Worm (Caenorhabditis elegans): ENCODE measurements around the gene T05C7.8.

- TF ChIP-seq fkh-10 (GFP tag; optimal IDR thresholded peaks at IDR 0.05) (no peak), ama-1 (optimal IDR thresholded peaks at IDR 0.05) (no peak), zip-5 (tag; optimal IDR thresholded peaks at IDR 0.05) (no peak), ceh-22 (tag; optimal IDR thresholded peaks at IDR 0.05) (no peak), ceh-34 (tag; optimal IDR thresholded peaks at IDR 0.05) (no peak), lin-11 (tag; optimal IDR thresholded peaks at IDR 0.05) (no peak), pha-4 (tag; optimal IDR thresholded peaks at IDR 0.05) (no peak), che-1 (tag; optimal IDR thresholded peaks at IDR 0.05) (no peak), nhr-11 (tag; optimal IDR thresholded peaks at IDR 0.05) (no peak), unc-86 (tag; optimal IDR thresholded peaks at IDR 0.05) (no peak), pax-1 (tag; optimal IDR thresholded peaks at IDR 0.05) (no peak)
These were observed 1.3 kb downstream of the T05C7.8 start for ce11 chrIV:77421-77820.
